Fruit fly (Drosophila melanogaster): Measurements from ENCODE around the gene CG17376.

dm6 chr2L:6802740-6803139 is 2.0 kb upstream of the CG17376 start, which contains the start of the genes CG17377 and Daao2:
- TF ChIP-seq CG13204 (GFP tag; optimal IDR thresholded peaks at IDR 0.05): no peak
- TF ChIP-seq CG17806 (tag; optimal IDR thresholded peaks at IDR 0.05): no peak
- TF ChIP-seq CG15710 (tag; optimal IDR thresholded peaks at IDR 0.05): no peak
- TF ChIP-seq D1 (tag; optimal IDR thresholded peaks at IDR 0.05): no peak
- TF ChIP-seq gl (tag; optimal IDR thresholded peaks at IDR 0.05): no peak
- no peak for TF ChIP-seq CG12605 (GFP tag; IDR thresholded peaks at IDR 0.05)
- no peak for TF ChIP-seq Snoo (tag; optimal IDR thresholded peaks at IDR 0.05)
- no peak for TF ChIP-seq Pif1A (GFP tag; optimal IDR thresholded peaks at IDR 0.05)
- TF ChIP-seq CG10348 (GFP tag; IDR thresholded peaks at IDR 0.05): no peak
- no peak for TF ChIP-seq Ets98B (GFP tag; IDR thresholded peaks at IDR 0.05)
